Worm (Caenorhabditis elegans): ENCODE results near the gene C45B2.3.
A peak's percentile ranks its signal among the peaks of the same experiment; 100 is the strongest.

C45B2.3 gene

DNA sequence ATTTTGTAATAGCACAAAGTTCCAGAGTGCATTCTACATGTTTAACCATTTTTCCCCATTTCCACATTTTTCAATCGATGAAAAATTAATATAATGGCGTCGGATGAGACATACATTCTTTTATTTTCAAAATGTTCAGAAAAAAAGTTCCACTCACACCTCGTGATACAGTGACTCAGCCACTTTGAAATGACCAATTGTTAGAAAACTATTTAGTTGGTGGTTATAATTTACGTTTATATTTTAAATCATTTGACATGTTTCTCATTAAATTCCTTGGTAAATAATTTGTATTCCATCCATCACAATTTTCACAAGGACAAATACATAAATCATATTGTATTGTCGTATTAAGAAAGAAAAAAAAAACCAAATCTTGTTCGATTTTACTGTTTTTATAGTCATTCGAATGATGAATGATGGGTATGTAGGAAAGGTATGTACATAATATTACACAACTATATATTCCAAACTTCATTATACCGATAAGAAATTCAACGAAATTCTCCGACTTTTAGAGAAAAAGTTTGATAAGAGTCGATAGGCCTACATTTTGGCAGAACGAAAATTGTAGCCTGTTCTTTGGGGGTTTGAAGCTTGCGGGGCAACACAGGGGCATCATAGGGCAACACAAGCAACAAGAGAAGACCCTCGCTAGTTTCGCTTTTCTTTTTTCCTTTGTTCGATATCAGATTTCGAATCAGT lies 17.8 kb downstream of the C45B2.3 start:
- TF ChIP-seq elt-2 (tag; optimal IDR thresholded peaks at IDR 0.05), result peak; percentile 53
- TF ChIP-seq elt-1 (tag; optimal IDR thresholded peaks at IDR 0.05), result no peak
- TF ChIP-seq pqm-1 (tag; optimal IDR thresholded peaks at IDR 0.05), result peak; percentile 61
- no peak for TF ChIP-seq nhr-28 (tag; optimal IDR thresholded peaks at IDR 0.05)

DNA sequence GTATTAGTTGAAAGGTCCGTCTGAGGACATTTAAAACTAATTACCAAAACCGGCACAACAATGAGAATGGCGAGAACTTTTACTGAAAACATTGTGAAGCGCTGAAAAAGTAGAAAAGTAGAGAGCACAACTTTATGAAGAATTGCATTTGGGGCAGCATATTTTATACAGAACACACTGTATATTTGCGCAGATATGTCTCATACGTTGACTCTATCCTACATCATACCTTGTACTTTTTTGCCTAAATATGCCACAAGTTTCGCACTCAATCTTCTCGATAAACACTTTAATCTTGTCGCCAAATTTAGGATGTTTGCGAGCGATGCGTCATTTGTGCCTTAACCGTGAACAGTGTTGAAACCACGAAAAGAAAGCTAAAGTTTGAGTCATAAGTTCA lies 20.5 kb downstream of the C45B2.3 start, which contains the start of gene C15H9.11:
C15H9.11 (minus strand) TSS at position 101 of the 400 bp plus-strand sequence.
- TF ChIP-seq nhr-25 (tag; optimal IDR thresholded peaks at IDR 0.05) (no peak), nhr-237 (tag; optimal IDR thresholded peaks at IDR 0.05) (no peak), pqm-1 (tag; optimal IDR thresholded peaks at IDR 0.05) (no peak), elt-3 (tag; optimal IDR thresholded peaks at IDR 0.05) (no peak), ceh-82 (tag; optimal IDR thresholded peaks at IDR 0.05) (no peak), egl-27 (tag; optimal IDR thresholded peaks at IDR 0.05) (no peak), skn-1 (tag; optimal IDR thresholded peaks at IDR 0.05) (no peak), ama-1 (optimal IDR thresholded peaks at IDR 0.05) (no peak), ceh-28 (tag; optimal IDR thresholded peaks at IDR 0.05) (no peak), lin-39 (tag; optimal IDR thresholded peaks at IDR 0.05) (no peak)

DNA sequence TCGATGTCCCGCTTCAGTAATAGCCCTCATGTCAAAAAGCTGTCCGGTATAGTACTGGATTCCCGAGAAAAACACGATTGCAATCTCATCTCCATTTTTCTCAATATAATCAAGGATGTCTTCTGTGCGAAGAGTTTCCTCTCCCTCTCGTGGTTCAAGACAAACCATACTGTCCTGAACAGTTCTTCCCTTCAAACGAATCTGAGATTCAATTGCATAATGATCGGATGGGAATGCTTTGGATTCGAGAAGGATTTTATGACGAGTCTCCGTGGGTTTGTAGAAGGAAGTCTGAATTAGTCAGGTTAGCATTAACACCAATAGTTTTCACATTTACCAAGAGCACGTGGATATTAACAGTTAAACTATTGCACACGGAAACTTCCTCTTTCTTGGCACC lies 25.2 kb downstream of the C45B2.3 start:
- TF ChIP-seq nhr-43 (tag; optimal IDR thresholded peaks at IDR 0.05; ENCODE audit: poor library complexity, severe bottlenecking), result no peak
- no peak for TF ChIP-seq ztf-4 (tag; optimal IDR thresholded peaks at IDR 0.05)
- no peak for TF ChIP-seq nhr-12 (tag; optimal IDR thresholded peaks at IDR 0.05)

DNA sequence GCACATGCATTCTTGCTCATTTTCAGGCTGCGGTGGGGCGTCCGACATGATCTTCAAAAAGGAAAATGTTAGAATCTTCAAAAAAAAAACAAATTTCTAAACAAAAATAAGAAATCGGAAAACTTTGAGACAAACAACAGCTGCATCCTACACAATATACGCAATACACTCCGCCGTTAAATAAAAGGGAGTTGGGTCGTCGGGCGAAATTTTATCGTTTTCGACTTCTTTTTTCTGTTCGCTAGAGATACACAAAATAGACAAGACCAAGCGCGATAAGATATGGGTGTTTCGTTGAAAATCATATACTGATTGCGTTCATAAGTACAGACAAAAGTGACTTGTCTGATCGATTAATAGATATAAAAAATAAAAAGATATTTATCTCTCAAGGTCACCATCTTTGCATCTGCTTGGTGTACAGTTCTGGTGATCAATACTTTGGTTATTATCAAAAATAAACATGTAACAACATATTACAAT lies 26.6 kb downstream of the C45B2.3 start, which contains the start of gene kynu-1:
kynu-1 (minus strand) TSS at position 51 of the 483 bp plus-strand sequence.
- peak; percentile 66 for TF ChIP-seq ceh-28 (tag; optimal IDR thresholded peaks at IDR 0.05)
- TF ChIP-seq hmg-11 (tag; optimal IDR thresholded peaks at IDR 0.05), result no peak
- TF ChIP-seq ceh-82 (tag; optimal IDR thresholded peaks at IDR 0.05), result no peak
- TF ChIP-seq ZK546.5 (tag; optimal IDR thresholded peaks at IDR 0.05), result no peak
- TF ChIP-seq elt-2 (tag; optimal IDR thresholded peaks at IDR 0.05), result peak; percentile 57
- no peak for TF ChIP-seq aly-2 (tag; optimal IDR thresholded peaks at IDR 0.05)
- no peak for TF ChIP-seq nhr-12 (tag; optimal IDR thresholded peaks at IDR 0.05)
- peak; percentile 53 for TF ChIP-seq nhr-23 (tag; optimal IDR thresholded peaks at IDR 0.05)
- TF ChIP-seq unc-39 (tag; optimal IDR thresholded peaks at IDR 0.05), result no peak
- TF ChIP-seq ceh-16 (tag; optimal IDR thresholded peaks at IDR 0.05), result no peak
- TF ChIP-seq ama-1 (optimal IDR thresholded peaks at IDR 0.05), result no peak
- no peak for TF ChIP-seq mml-1 (tag; optimal IDR thresholded peaks at IDR 0.05)
- no peak for TF ChIP-seq unc-62 (GFP tag; optimal IDR thresholded peaks at IDR 0.05)
- TF ChIP-seq fos-1 (tag; optimal IDR thresholded peaks at IDR 0.05), result no peak
- TF ChIP-seq nhr-77 (tag; optimal IDR thresholded peaks at IDR 0.05), result no peak
- TF ChIP-seq snpc-4 (tag; optimal IDR thresholded peaks at IDR 0.05), result no peak
- no peak for TF ChIP-seq egl-5 (tag; optimal IDR thresholded peaks at IDR 0.05)
- TF ChIP-seq ztf-4 (tag; optimal IDR thresholded peaks at IDR 0.05), result no peak
- TF ChIP-seq zag-1 (tag; optimal IDR thresholded peaks at IDR 0.05), result no peak
- TF ChIP-seq sea-2 (GFP tag; optimal IDR thresholded peaks at IDR 0.05), result no peak
- TF ChIP-seq elt-1 (tag; optimal IDR thresholded peaks at IDR 0.05), result peak; percentile 81
- no peak for TF ChIP-seq nhr-11 (tag; optimal IDR thresholded peaks at IDR 0.05)
- peak; percentile 32 for TF ChIP-seq nhr-43 (tag; optimal IDR thresholded peaks at IDR 0.05; ENCODE audit: poor library complexity, severe bottlenecking)
- no peak for TF ChIP-seq nhr-237 (tag; optimal IDR thresholded peaks at IDR 0.05)
- TF ChIP-seq nhr-28 (tag; optimal IDR thresholded peaks at IDR 0.05), result no peak
- no peak for TF ChIP-seq pha-4 (tag; optimal IDR thresholded peaks at IDR 0.05)
- no peak for TF ChIP-seq ztf-11 (tag; optimal IDR thresholded peaks at IDR 0.05)
- TF ChIP-seq tbx-2 (tag; optimal IDR thresholded peaks at IDR 0.05), result no peak
- no peak for TF ChIP-seq elt-3 (tag; optimal IDR thresholded peaks at IDR 0.05)
- no peak for TF ChIP-seq fkh-2 (tag; optimal IDR thresholded peaks at IDR 0.05)
- no peak for TF ChIP-seq nhr-67 (tag; optimal IDR thresholded peaks at IDR 0.05)

All from whole organism, L3 larva.